Worm (Caenorhabditis elegans): ENCODE measurements around the gene set-6.

ce11 chrX:12006470-12006869, 32.0 kb upstream of the set-6 start:
- TF ChIP-seq unc-62 (GFP tag; optimal IDR thresholded peaks at IDR 0.05) (no peak), lsy-2 (tag; optimal IDR thresholded peaks at IDR 0.05) (no peak), unc-120 (tag; optimal IDR thresholded peaks at IDR 0.05; ENCODE audit: poor library complexity, severe bottlenecking) (no peak), unc-39 (tag; optimal IDR thresholded peaks at IDR 0.05) (no peak), sem-2 (GFP tag; optimal IDR thresholded peaks at IDR 0.05) (no peak), cnd-1 (tag; optimal IDR thresholded peaks at IDR 0.05) (no peak), nhr-237 (tag; optimal IDR thresholded peaks at IDR 0.05) (no peak)

All from whole organism, mixed stage, embryonic.